Worm (Caenorhabditis elegans) whole organism, L3 larva: ENCODE data around the gene ZK1073.2.

Source experiments
- R02D3.7 ChIP-seq: fragments of 150-350 bp; optimal IDR thresholded peaks from 2 replicates; lab custom pipeline; 2014; ENCODE audit warnings: missing biosample characterization, missing genetic modification characterization
- ZK546.5 ChIP-seq: sonication (generic microtip); optimal IDR thresholded peaks from 2 replicates; lab custom pipeline; 2017; ENCODE audit warnings: missing biosample characterization, missing genetic modification characterization
- ama-1 ChIP-seq: fragments of 150-350 bp; optimal IDR thresholded peaks from 2 replicates; lab custom pipeline; 2018
- ceh-16 ChIP-seq: sonication (generic microtip); optimal IDR thresholded peaks from 2 replicates; lab custom pipeline; 2017; ENCODE audit warnings: missing biosample characterization, missing genetic modification characterization
- ceh-28 ChIP-seq: fragments of 150-350 bp; optimal IDR thresholded peaks from 2 replicates; lab custom pipeline; 2014; ENCODE audit warnings: missing biosample characterization, missing genetic modification reagents, missing genetic modification characterization
- ceh-82 ChIP-seq: fragments of 150-350 bp; optimal IDR thresholded peaks from 2 replicates; lab custom pipeline; 2014; ENCODE audit warnings: missing biosample characterization, missing genetic modification characterization
- ceh-9 ChIP-seq: sonication (generic microtip); optimal IDR thresholded peaks from 2 replicates; lab custom pipeline; 2018; ENCODE audit warnings: missing biosample characterization, missing genetic modification characterization
- daf-12 ChIP-seq: fragments of 150-350 bp; optimal IDR thresholded peaks from 2 replicates; lab custom pipeline; 2014; ENCODE audit warnings: missing biosample characterization, missing genetic modification reagents, missing genetic modification characterization
- egl-5 ChIP-seq: fragments of 150-350 bp; optimal IDR thresholded peaks from 2 replicates; lab custom pipeline; 2017; ENCODE audit warnings: missing biosample characterization, missing genetic modification reagents, missing genetic modification characterization, inconsistent platforms
- elt-1 ChIP-seq: fragments of 150-350 bp; optimal IDR thresholded peaks from 2 replicates; lab custom pipeline; 2014; ENCODE audit warnings: missing biosample characterization, missing genetic modification characterization
- elt-2 ChIP-seq: sonication (generic microtip); optimal IDR thresholded peaks from 2 replicates; lab custom pipeline; 2016; ENCODE audit warnings: missing genetic modification reagents, mild to moderate bottlenecking, missing genetic modification characterization, missing compliant biosample characterization
- fkh-10 ChIP-seq: sonication (generic microtip); optimal IDR thresholded peaks from 2 replicates; lab custom pipeline; 2017; ENCODE audit warnings: missing biosample characterization, missing genetic modification reagents, missing genetic modification characterization
- fos-1 ChIP-seq: fragments of 150-350 bp; optimal IDR thresholded peaks from 2 replicates; lab custom pipeline; 2014; ENCODE audit warnings: missing biosample characterization, missing genetic modification characterization
- hmg-11 ChIP-seq: sonication (generic microtip); optimal IDR thresholded peaks from 2 replicates; lab custom pipeline; 2016; ENCODE audit warnings: missing genetic modification characterization, missing compliant biosample characterization
- lin-15B ChIP-seq: fragments of 150-350 bp; optimal IDR thresholded peaks from 2 replicates; lab custom pipeline; 2014; ENCODE audit warnings: missing biosample characterization, missing genetic modification characterization
- lin-39 ChIP-seq: fragments of 150-350 bp; optimal IDR thresholded peaks from 2 replicates; lab custom pipeline; 2018; ENCODE audit warnings: missing biosample characterization, missing genetic modification reagents, missing genetic modification characterization
- lsy-12 ChIP-seq: sonication (generic microtip); optimal IDR thresholded peaks from 2 replicates; lab custom pipeline; 2016; ENCODE audit warnings: mild to moderate bottlenecking, missing genetic modification characterization, missing compliant biosample characterization
- mdl-1 ChIP-seq: fragments of 150-350 bp; optimal IDR thresholded peaks from 2 replicates; lab custom pipeline; 2014; ENCODE audit warnings: missing biosample characterization, missing genetic modification characterization
- mml-1 ChIP-seq: fragments of 150-350 bp; sonication (generic microtip); optimal IDR thresholded peaks from 3 replicates; lab custom pipeline; 2014; ENCODE audit warnings: missing biosample characterization, missing genetic modification characterization
- nfya-1 ChIP-seq: sonication (generic microtip); optimal IDR thresholded peaks from 2 replicates; lab custom pipeline; 2017; ENCODE audit warnings: missing genetic modification characterization, mild to moderate bottlenecking, missing compliant biosample characterization, antibody characterized with exemption, moderate library complexity; ENCODE audit not compliant: insufficient read depth
- nhr-11 ChIP-seq: fragments of 150-350 bp; optimal IDR thresholded peaks from 2 replicates; lab custom pipeline; 2014; ENCODE audit warnings: missing biosample characterization, missing genetic modification characterization
- nhr-43 ChIP-seq: sonication (generic microtip); optimal IDR thresholded peaks from 2 replicates; lab custom pipeline; 2016; ENCODE audit warnings: mild to moderate bottlenecking, missing genetic modification characterization, missing compliant biosample characterization; ENCODE audit not compliant: poor library complexity, severe bottlenecking
- nhr-67 ChIP-seq: fragments of 150-350 bp; optimal IDR thresholded peaks from 2 replicates; lab custom pipeline; 2014; ENCODE audit warnings: missing biosample characterization, missing genetic modification characterization
- nhr-76 ChIP-seq: fragments of 150-350 bp; sonication (generic microtip); optimal IDR thresholded peaks from 5 replicates; lab custom pipeline; 2014; ENCODE audit warnings: missing biosample characterization, missing genetic modification characterization
- nhr-77 ChIP-seq: fragments of 150-350 bp; optimal IDR thresholded peaks from 2 replicates; lab custom pipeline; 2014; ENCODE audit warnings: missing biosample characterization, missing genetic modification characterization
- pha-4 ChIP-seq: fragments of 150-350 bp; optimal IDR thresholded peaks from 2 replicates; lab custom pipeline; 2014; ENCODE audit warnings: missing biosample characterization, missing genetic modification reagents, missing genetic modification characterization
- pqm-1 ChIP-seq: fragments of 150-350 bp; optimal IDR thresholded peaks from 2 replicates; lab custom pipeline; 2017; ENCODE audit warnings: missing biosample characterization, missing genetic modification characterization, inconsistent platforms
- skn-1 ChIP-seq: fragments of 150-350 bp; optimal IDR thresholded peaks from 2 replicates; lab custom pipeline; 2014; ENCODE audit warnings: missing biosample characterization, missing genetic modification characterization
- snpc-4 ChIP-seq: fragments of 150-350 bp; optimal IDR thresholded peaks from 2 replicates; lab custom pipeline; 2014; ENCODE audit warnings: missing biosample characterization, missing genetic modification characterization
- tbx-2 ChIP-seq: sonication (generic microtip); optimal IDR thresholded peaks from 2 replicates; lab custom pipeline; 2016; ENCODE audit warnings: mild to moderate bottlenecking, missing genetic modification characterization, missing compliant biosample characterization
- unc-62 ChIP-seq: fragments of 150-350 bp; sonication (generic microtip); optimal IDR thresholded peaks from 4 replicates; lab custom pipeline; 2014; ENCODE audit warnings: missing biosample characterization, missing genetic modification reagents, missing genetic modification characterization
- ztf-4 ChIP-seq: fragments of 150-350 bp; optimal IDR thresholded peaks from 2 replicates; lab custom pipeline; 2014; ENCODE audit warnings: missing biosample characterization, missing genetic modification characterization

ZK1073.2 gene

DNA sequence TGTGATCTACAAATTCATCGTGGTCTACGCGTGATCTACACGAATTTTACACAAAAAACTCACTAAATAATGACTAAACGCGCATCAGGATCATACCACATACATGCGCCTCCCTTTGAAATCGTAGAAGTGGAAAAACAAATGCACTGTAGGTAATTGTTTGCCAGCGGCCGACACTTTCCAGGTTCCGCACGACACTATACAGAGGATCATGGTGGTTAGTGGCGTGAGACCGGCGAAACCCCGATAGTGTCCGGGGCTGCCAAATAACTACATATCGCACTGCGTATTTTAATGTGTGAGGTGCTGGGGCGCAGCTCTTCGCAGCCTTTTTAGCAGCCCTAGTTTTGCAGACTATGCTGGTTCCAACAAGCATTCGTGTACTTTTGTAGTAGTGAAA, 24.8 kb upstream of the ZK1073.2 start:
- TF ChIP-seq ceh-16 (tag; lab: Kevin White, UChicago) (no peak), nhr-43 (no peak), ama-1 (no peak), daf-12 (tag; lab: Kevin White, UChicago) (no peak)

ce11 chrX:16082024-16082423, 21.5 kb upstream of the ZK1073.2 start, which contains the start of gene idpp-14:
idpp-14 (plus strand) TSS chrX:16082347.
- TF ChIP-seq unc-62 (GFP tag; lab: Kevin White, UChicago) (no peak), pha-4 (peak; percentile 79), ztf-4 (tag; lab: Kevin White, UChicago) (no peak), mdl-1 (no peak), ceh-9 (tag; lab: Kevin White, UChicago) (no peak), nhr-76 (tag; lab: Kevin White, UChicago) (no peak)

ce11 chrX:16085094-16085493, 18.4 kb upstream of the ZK1073.2 start, which contains the start of gene C30F2.2:
C30F2.2 (minus strand) TSS chrX:16085215.
- no peak for TF ChIP-seq ceh-28 (tag; lab: Kevin White, UChicago)
- TF ChIP-seq pha-4, result peak; percentile 99

DNA sequence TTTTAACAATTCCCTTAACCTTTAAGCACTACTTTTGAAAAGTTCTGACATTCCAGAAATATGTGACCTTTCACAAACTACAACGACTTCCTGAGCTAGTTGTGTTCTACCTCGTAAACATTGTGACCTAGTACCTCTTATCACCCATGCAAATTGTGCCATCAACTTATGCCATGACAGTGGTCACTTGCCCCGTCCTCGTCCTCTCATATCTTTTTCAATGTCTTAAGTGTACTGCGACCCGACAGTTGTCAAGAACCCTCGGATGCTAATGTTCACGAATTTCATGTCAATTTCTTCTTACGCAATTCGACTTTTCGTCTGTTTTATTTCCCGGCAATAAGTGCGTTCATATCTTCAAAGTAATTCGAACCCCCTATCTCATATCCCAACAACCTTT, 15.7 kb upstream of the ZK1073.2 start:
- TF ChIP-seq pqm-1 (tag; lab: Kevin White, UChicago) (no peak), elt-2 (tag; lab: Kevin White, UChicago) (peak; percentile 2)
- TF ChIP-seq, all 47 proteins: peak for 1

- TF ChIP-seq skn-1, result no peak
- TF ChIP-seq lsy-12 (tag; lab: Kevin White, UChicago), result no peak
- no peak for TF ChIP-seq nhr-67 (tag; lab: Kevin White, UChicago)
- no peak for TF ChIP-seq R02D3.7
- TF ChIP-seq snpc-4 (tag; lab: Kevin White, UChicago), result peak; percentile 69
- no peak for TF ChIP-seq mml-1
Measured at ce11 chrX:16091166-16091565, 12.3 kb upstream of the ZK1073.2 start.

DNA sequence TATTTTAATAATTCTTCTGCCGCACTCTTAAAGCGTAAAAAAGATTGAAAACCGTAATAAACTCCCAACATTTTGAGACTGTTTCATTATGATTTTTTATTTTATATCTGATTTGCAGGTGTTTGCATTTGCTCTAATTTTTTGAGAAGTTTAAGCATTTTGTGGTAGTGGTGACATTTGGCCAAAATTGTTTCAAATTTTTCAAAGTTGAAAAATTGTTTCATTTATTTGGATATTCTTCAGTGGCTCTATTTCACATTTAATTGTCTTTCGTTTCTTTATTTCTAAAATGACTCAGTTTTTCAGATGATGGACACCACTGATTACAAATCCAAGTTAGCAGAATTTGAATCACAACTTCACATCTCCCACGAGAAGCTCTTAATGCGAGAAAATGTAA, 9.1 kb upstream of the ZK1073.2 start, which contains the start of gene C30F2.5:
Gene C30F2.5 (plus strand): TSS at position 301 of the 400 bp plus-strand sequence.
- TF ChIP-seq skn-1 (no peak), unc-62 (GFP tag; lab: Kevin White, UChicago) (no peak), lin-39 (tag; lab: Kevin White, UChicago) (no peak), ceh-16 (tag; lab: Kevin White, UChicago) (no peak), snpc-4 (tag; lab: Kevin White, UChicago) (no peak), pqm-1 (tag; lab: Kevin White, UChicago) (no peak), fkh-10 (GFP tag; lab: Kevin White, UChicago) (no peak), ceh-82 (tag; lab: Kevin White, UChicago) (no peak), ZK546.5 (tag; lab: Kevin White, UChicago) (no peak), nhr-77 (no peak), nhr-67 (tag; lab: Kevin White, UChicago) (no peak), ceh-28 (tag; lab: Kevin White, UChicago) (no peak), tbx-2 (no peak), elt-1 (tag; lab: Kevin White, UChicago) (no peak)

- no peak for TF ChIP-seq nfya-1 (tag; lab: Kevin White, UChicago)
- TF ChIP-seq lin-15B (tag; lab: Kevin White, UChicago), result no peak
- no peak for TF ChIP-seq hmg-11 (tag; lab: Kevin White, UChicago)
- TF ChIP-seq fos-1 (tag; lab: Kevin White, UChicago), result no peak
- TF ChIP-seq egl-5 (tag; lab: Kevin White, UChicago), result peak; percentile 11
- TF ChIP-seq daf-12 (tag; lab: Kevin White, UChicago), result no peak
- peak; percentile 2 for TF ChIP-seq nhr-11
- TF ChIP-seq R02D3.7, result no peak
- TF ChIP-seq skn-1, result no peak
- no peak for TF ChIP-seq elt-2 (tag; lab: Kevin White, UChicago)
Measured at ce11 chrX:16098104-16098638, 5.3 kb upstream of the ZK1073.2 start.
